Fruit fly (Drosophila melanogaster) whole organism, prepupa: Measurements from ENCODE around the gene CG15020.
A peak's percentile ranks its signal among the peaks of the same experiment; 100 is the strongest.

ENCODE experiments used
- CG10631 ChIP-seq: fragments of 200-800 bp; sonication (Bioruptor generic); optimal IDR thresholded peaks from 2 replicates; lab custom pipeline; 2016; ENCODE audit warnings: missing biosample characterization, missing genetic modification characterization
- CG10669 ChIP-seq: fragments of 200-800 bp; sonication (Bioruptor generic); optimal IDR thresholded peaks from 3 replicates; lab custom pipeline; 2018; ENCODE audit warnings: missing biosample characterization, mild to moderate bottlenecking, missing genetic modification characterization, moderate library complexity
- CG11294 ChIP-seq: fragments of 200-800 bp; sonication (Bioruptor generic); IDR thresholded peaks from 2 replicates; pipeline ENCODE4 v1.3.6; 2022; ENCODE audit warnings: missing biosample characterization, missing genetic modification characterization
- CG11762 ChIP-seq: fragments of 200-800 bp; sonication (Bioruptor generic); optimal IDR thresholded peaks from 3 replicates; lab custom pipeline; 2016; ENCODE audit warnings: missing biosample characterization, missing genetic modification characterization; ENCODE audit not compliant: insufficient read depth
- CG15336 ChIP-seq: fragments of 200-800 bp; sonication (Bioruptor generic); IDR thresholded peaks from 2 replicates; pipeline ENCODE4 v1.3.6; 2022; ENCODE audit warnings: missing biosample characterization, missing genetic modification characterization
- CG1621 ChIP-seq: fragments of 200-800 bp; sonication (Bioruptor generic); optimal IDR thresholded peaks from 3 replicates; lab custom pipeline; 2018; ENCODE audit warnings: missing biosample characterization, mild to moderate bottlenecking, missing genetic modification characterization
- CG32006 ChIP-seq: fragments of 200-800 bp; sonication (Bioruptor generic); optimal IDR thresholded peaks from 3 replicates; lab custom pipeline; 2017; ENCODE audit warnings: missing biosample characterization, mild to moderate bottlenecking, missing genetic modification characterization
- CG4318 ChIP-seq: fragments of 200-800 bp; sonication (Bioruptor generic); optimal IDR thresholded peaks from 3 replicates; lab custom pipeline; 2017; ENCODE audit warnings: missing biosample characterization, mild to moderate bottlenecking, missing genetic modification characterization
- CG6163 ChIP-seq: fragments of 200-800 bp; sonication (Bioruptor generic); IDR thresholded peaks from 3 replicates; pipeline ENCODE4 v1.3.6; 2022; ENCODE audit warnings: missing biosample characterization, missing genetic modification characterization
- CG6276 ChIP-seq: fragments of 200-800 bp; sonication (Bioruptor generic); optimal IDR thresholded peaks from 2 replicates; lab custom pipeline; 2017; ENCODE audit warnings: missing biosample characterization, mild to moderate bottlenecking, missing genetic modification characterization
- CG6792 ChIP-seq: fragments of 200-800 bp; sonication (Bioruptor generic); optimal IDR thresholded peaks from 3 replicates; lab custom pipeline; 2016; ENCODE audit warnings: missing biosample characterization, missing genetic modification characterization
- CG6808 ChIP-seq: fragments of 200-800 bp; sonication (Bioruptor generic); optimal IDR thresholded peaks from 3 replicates; lab custom pipeline; 2017; ENCODE audit warnings: missing biosample characterization, missing genetic modification characterization, mild to moderate bottlenecking, moderate library complexity, missing genetic modification reagents
- CG6854 ChIP-seq: fragments of 200-800 bp; sonication (Bioruptor generic); optimal IDR thresholded peaks from 2 replicates; lab custom pipeline; 2017; ENCODE audit warnings: missing biosample characterization, mild to moderate bottlenecking, missing genetic modification characterization
- CG8119 ChIP-seq: fragments of 200-800 bp; sonication (Bioruptor generic); IDR thresholded peaks from 3 replicates; pipeline ENCODE4 v1.3.6; 2022; ENCODE audit warnings: missing biosample characterization, missing genetic modification characterization
- CG8632 ChIP-seq: fragments of 200-800 bp; sonication (Bioruptor generic); optimal IDR thresholded peaks from 3 replicates; lab custom pipeline; 2016; ENCODE audit warnings: missing biosample characterization, missing genetic modification characterization
- CG9139 ChIP-seq: fragments of 200-800 bp; sonication (Bioruptor generic); optimal IDR thresholded peaks from 3 replicates; lab custom pipeline; 2017; ENCODE audit warnings: missing biosample characterization, mild to moderate bottlenecking, missing genetic modification characterization
- Eip75B ChIP-seq: fragments of 200-800 bp; sonication (Bioruptor generic); optimal IDR thresholded peaks from 3 replicates; lab custom pipeline; 2016; ENCODE audit warnings: missing biosample characterization, missing genetic modification characterization
- Eip78C ChIP-seq: fragments of 200-800 bp; sonication (Bioruptor generic); peaks from one replicate; lab custom pipeline; 2016; ENCODE audit warnings: missing biosample characterization, missing genetic modification characterization
- Ets96B ChIP-seq: fragments of 200-800 bp; optimal IDR thresholded peaks from 2 replicates; lab custom pipeline; 2019; ENCODE audit warnings: missing biosample characterization, mild to moderate bottlenecking, missing genetic modification characterization, moderate library complexity
- Gug ChIP-seq: fragments of 200-800 bp; sonication (Bioruptor generic); IDR thresholded peaks from 2 replicates; pipeline ENCODE4 v1.3.6; 2022; ENCODE audit warnings: missing biosample characterization, missing genetic modification characterization
- Met ChIP-seq: fragments of 200-800 bp; sonication (Bioruptor generic); optimal IDR thresholded peaks from 3 replicates; lab custom pipeline; 2016; ENCODE audit warnings: missing biosample characterization, missing genetic modification characterization
- OdsH ChIP-seq: fragments of 200-800 bp; sonication (Bioruptor generic); optimal IDR thresholded peaks from 3 replicates; lab custom pipeline; 2016; ENCODE audit warnings: missing biosample characterization, missing genetic modification characterization
- Sox102F ChIP-seq: fragments of 200-800 bp; sonication (Bioruptor generic); optimal IDR thresholded peaks from 2 replicates; lab custom pipeline; 2016; ENCODE audit warnings: missing biosample characterization, mild to moderate bottlenecking, missing genetic modification characterization
- Sox14 ChIP-seq: fragments of 200-800 bp; sonication (Bioruptor generic); optimal IDR thresholded peaks from 3 replicates; lab custom pipeline; 2016; ENCODE audit warnings: missing biosample characterization, missing genetic modification characterization
- achi ChIP-seq: fragments of 200-800 bp; sonication (Bioruptor generic); optimal IDR thresholded peaks from 3 replicates; lab custom pipeline; 2016; ENCODE audit warnings: missing biosample characterization, missing genetic modification characterization
- eg ChIP-seq: fragments of 200-800 bp; sonication (Bioruptor generic); IDR thresholded peaks from 3 replicates; pipeline ENCODE4 v1.3.6; 2022; ENCODE audit warnings: missing biosample characterization, missing genetic modification characterization
- esn ChIP-seq: fragments of 200-800 bp; sonication (Bioruptor generic); optimal IDR thresholded peaks from 2 replicates; lab custom pipeline; 2016; ENCODE audit warnings: missing biosample characterization, mild to moderate bottlenecking, missing genetic modification characterization, moderate library complexity
- fd85E ChIP-seq: fragments of 200-800 bp; sonication (Bioruptor generic); optimal IDR thresholded peaks from 3 replicates; lab custom pipeline; 2016; ENCODE audit warnings: missing biosample characterization, missing genetic modification characterization
- lz ChIP-seq: fragments of 200-800 bp; sonication (Bioruptor generic); optimal IDR thresholded peaks from 3 replicates; lab custom pipeline; 2016; ENCODE audit warnings: missing biosample characterization, missing genetic modification characterization
- pdm3 ChIP-seq: fragments of 200-800 bp; sonication (Bioruptor generic); optimal IDR thresholded peaks from 3 replicates; lab custom pipeline; 2016; ENCODE audit warnings: missing biosample characterization, missing genetic modification characterization
- salr ChIP-seq, 2 experiments: fragments of 200-800 bp; sonication (Bioruptor generic); optimal IDR thresholded peaks; 3 replicates each; lab custom pipeline; 2016 to 2018; ENCODE audit warnings: missing biosample characterization in 2 of 2, missing genetic modification characterization in 2 of 2, mild to moderate bottlenecking in 1 of 2
- spab ChIP-seq: fragments of 200-800 bp; sonication (Bioruptor generic); optimal IDR thresholded peaks from 2 replicates; lab custom pipeline; 2017; ENCODE audit warnings: missing biosample characterization, mild to moderate bottlenecking, missing genetic modification characterization, missing genetic modification reagents
- ss ChIP-seq, 2 experiments: fragments of 200-800 bp; sonication (Bioruptor generic); optimal IDR thresholded peaks; 2 replicates in 1 of 2; 3 replicates in 1 of 2; lab custom pipeline; 2017 to 2018; ENCODE audit warnings: mild to moderate bottlenecking in 2 of 2, missing biosample characterization in 2 of 2, missing genetic modification characterization in 2 of 2, moderate library complexity in 1 of 2
- svp ChIP-seq: fragments of 200-800 bp; sonication (Bioruptor generic); peaks from one replicate; lab custom pipeline; 2016; ENCODE audit warnings: missing biosample characterization, missing genetic modification characterization
- vri ChIP-seq: fragments of 200-800 bp; sonication (Bioruptor generic); optimal IDR thresholded peaks from 3 replicates; lab custom pipeline; 2016; ENCODE audit warnings: missing biosample characterization, mild to moderate bottlenecking, missing genetic modification characterization

The CG15020 gene

dm6 chr3L:4426581-4426980, 5.1 kb downstream of the CG15020 start:
- no peak for TF ChIP-seq salr (GFP tag; optimal IDR thresholded peaks at IDR 0.05; lab: Kevin White, UChicago)
- no peak for TF ChIP-seq CG6163 (GFP tag; lab: Robert Waterston, UW)
- TF ChIP-seq Met (GFP tag; lab: Kevin White, UChicago): no peak
- no peak for TF ChIP-seq CG6808 (GFP tag; lab: Kevin White, UChicago)
- TF ChIP-seq svp: no peak
- no peak for TF ChIP-seq Eip78C (GFP tag; lab: Kevin White, UChicago)
- no peak for TF ChIP-seq CG11294 (GFP tag; lab: Robert Waterston, UW)
- TF ChIP-seq Eip75B (GFP tag; lab: Kevin White, UChicago): no peak
- no peak for TF ChIP-seq CG8632 (GFP tag; lab: Kevin White, UChicago)
- TF ChIP-seq CG10669 (GFP tag; lab: Kevin White, UChicago): no peak
- no peak for TF ChIP-seq esn
- no peak for TF ChIP-seq Sox102F (GFP tag; lab: Kevin White, UChicago)
- no peak for TF ChIP-seq lz (GFP tag; lab: Kevin White, UChicago)
- TF ChIP-seq OdsH (GFP tag; lab: Kevin White, UChicago): no peak
- TF ChIP-seq CG1621 (tag; lab: Kevin White, UChicago): no peak
- no peak for TF ChIP-seq vri (GFP tag; lab: Kevin White, UChicago)
- TF ChIP-seq pdm3 (GFP tag; lab: Kevin White, UChicago): no peak
- no peak for TF ChIP-seq eg (GFP tag; lab: Robert Waterston, UW)
- TF ChIP-seq, all 60 proteins: peak for 0

- TF ChIP-seq CG11762 (GFP tag; lab: Kevin White, UChicago): no peak
- TF ChIP-seq achi (GFP tag; lab: Kevin White, UChicago): no peak
- TF ChIP-seq svp: peak; percentile 32
- TF ChIP-seq CG9139 (GFP tag; lab: Kevin White, UChicago): no peak
These were observed 7.6 kb downstream of the CG15020 start, which contains the start of gene nAChRbeta1 for dm6 chr3L:4428918-4429546. TSS of gene nAChRbeta1 (plus strand) at chr3L:4429349.

dm6 chr3L:4430331-4430730, 8.9 kb downstream of the CG15020 start:
- TF ChIP-seq OdsH (GFP tag; lab: Kevin White, UChicago): no peak
- no peak for TF ChIP-seq fd85E (GFP tag; lab: Kevin White, UChicago)
- TF ChIP-seq CG6854 (GFP tag; lab: Kevin White, UChicago): no peak
- TF ChIP-seq CG6792: no peak
- TF ChIP-seq ss (GFP tag; optimal IDR thresholded peaks at IDR 0.05; lab: Kevin White, UChicago): no peak
- TF ChIP-seq CG15336 (GFP tag; lab: Robert Waterston, UW): no peak
- TF ChIP-seq CG6276 (GFP tag; lab: Kevin White, UChicago): no peak
- no peak for TF ChIP-seq CG10631 (GFP tag; lab: Kevin White, UChicago)
- TF ChIP-seq CG32006 (GFP tag; lab: Kevin White, UChicago): no peak
- no peak for TF ChIP-seq Sox14 (GFP tag; lab: Kevin White, UChicago)

dm6 chr3L:4431111-4431730, 9.8 kb downstream of the CG15020 start:
- TF ChIP-seq CG6276 (GFP tag; lab: Kevin White, UChicago): no peak
- TF ChIP-seq svp: peak; percentile 9

- TF ChIP-seq CG8119: no peak
- no peak for TF ChIP-seq Eip75B (GFP tag; lab: Kevin White, UChicago)
- no peak for TF ChIP-seq CG4318 (GFP tag; lab: Kevin White, UChicago)
- no peak for TF ChIP-seq achi (GFP tag; lab: Kevin White, UChicago)
- TF ChIP-seq Gug (GFP tag; lab: Robert Waterston, UW): no peak
- no peak for TF ChIP-seq svp
- TF ChIP-seq salr (GFP tag; optimal IDR thresholded peaks at IDR 0.05; lab: Kevin White, UChicago): no peak
- TF ChIP-seq Ets96B: no peak
- no peak for TF ChIP-seq lz (GFP tag; lab: Kevin White, UChicago)
- no peak for TF ChIP-seq vri (GFP tag; lab: Kevin White, UChicago)
- no peak for TF ChIP-seq spab
These were observed 15.0 kb downstream of the CG15020 start, which contains the start of gene CG15021 for dm6 chr3L:4436421-4436820. TSS of gene CG15021 (plus strand) at chr3L:4436721.
